Worm (Caenorhabditis elegans) whole organism, late embryonic: ENCODE data around the gene K08F11.1.

Experiments used
- rnt-1 ChIP-seq: sonication (generic microtip); optimal IDR thresholded peaks from 2 replicates; lab custom pipeline; 2016; ENCODE audit warnings: missing genetic modification characterization, missing compliant biosample characterization
- unc-55 ChIP-seq: sonication (generic microtip); optimal IDR thresholded peaks from 2 replicates; lab custom pipeline; 2017; ENCODE audit warnings: missing biosample characterization, missing genetic modification reagents, missing genetic modification characterization

- no peak for TF ChIP-seq unc-55 (GFP tag; lab: Kevin White, UChicago)
- TF ChIP-seq rnt-1 (tag; lab: Kevin White, UChicago) = no peak
These were observed 22.9 kb downstream of the K08F11.1 start, which contains the start of gene tctn-1 for ce11 chrIV:4747553-4747952.
